Fruit fly (Drosophila melanogaster): ENCODE results near the gene CG3164.
A peak's percentile ranks its signal among the peaks of the same experiment; 100 is the strongest.

The CG3164 gene

DNA sequence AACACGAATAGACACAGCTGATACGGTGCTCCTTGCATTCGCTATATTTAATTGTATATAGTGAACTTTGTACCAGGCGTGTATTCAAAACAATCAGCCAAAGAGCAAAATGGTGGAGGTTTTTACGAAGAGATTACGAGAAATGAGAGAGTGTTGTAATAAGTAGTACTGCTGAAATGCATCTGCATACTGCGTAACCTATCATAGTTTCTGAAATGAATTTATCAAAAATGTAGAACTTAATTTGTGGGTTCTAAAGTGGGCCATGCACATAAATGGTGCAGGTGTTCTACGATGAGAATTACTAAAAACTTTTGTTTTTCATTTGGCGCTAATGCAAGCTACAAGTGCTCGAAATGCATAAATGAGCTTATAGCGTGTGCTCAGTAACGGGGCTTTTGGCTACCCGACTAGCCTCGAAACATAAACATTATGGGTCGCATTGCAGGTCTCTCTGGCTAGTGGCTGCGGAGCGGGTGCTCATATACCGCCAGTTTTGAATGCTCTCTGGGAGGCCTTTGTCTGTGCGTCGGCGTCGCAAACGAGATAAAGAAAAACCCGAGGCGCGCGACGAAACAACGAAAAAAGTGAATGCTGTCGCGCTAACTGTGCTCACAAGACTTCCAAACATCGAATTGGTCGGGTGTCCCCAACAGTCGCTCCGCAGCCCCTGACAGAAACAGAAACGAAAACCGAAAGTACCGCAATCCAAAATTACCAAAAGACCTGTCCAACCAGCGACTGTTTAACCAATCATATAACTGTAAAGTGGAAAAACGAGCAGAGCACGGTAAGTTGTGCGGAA, 1.1 kb upstream of the CG3164 start, which contains the start of gene Gs1 (continued):
- no peak; the same call in 1 of the 2 replicates for TF ChIP-seq GATAe (GFP tag; conservative IDR thresholded peaks at IDR 0.05)
- no peak for TF ChIP-seq Atf-2 (GFP tag; optimal IDR thresholded peaks at IDR 0.05)
- TF ChIP-seq CG12299 (tag; optimal IDR thresholded peaks at IDR 0.05) = peak; percentile 33
- TF ChIP-seq Atf3 (GFP tag; optimal IDR thresholded peaks at IDR 0.05) = no peak
- no peak for TF ChIP-seq zf30C (GFP tag; optimal IDR thresholded peaks at IDR 0.05)
- TF ChIP-seq nau (GFP tag; optimal IDR thresholded peaks at IDR 0.05) = peak; percentile 48
- no peak; the same call in 1 of the 2 replicates for TF ChIP-seq CG31441 (GFP tag; IDR thresholded peaks at IDR 0.05)
- peak; percentile 41 for TF ChIP-seq CrebB (tag; optimal IDR thresholded peaks at IDR 0.05)
- no peak for TF ChIP-seq CG10654 (GFP tag; optimal IDR thresholded peaks at IDR 0.05)
- no peak for TF ChIP-seq CG17912 (GFP tag; optimal IDR thresholded peaks at IDR 0.05)
- TF ChIP-seq tgo (GFP tag; IDR thresholded peaks at IDR 0.05) = no peak; the same call in 2 of the 3 replicates
- no peak for TF ChIP-seq zfh2 (GFP tag; optimal IDR thresholded peaks at IDR 0.05)
- TF ChIP-seq CG11085 (GFP tag; IDR thresholded peaks at IDR 0.05) = no peak
- peak; percentile 52 for TF ChIP-seq Vsx1 (GFP tag; optimal IDR thresholded peaks at IDR 0.05)
- 0 out of 2 replicates have a peak, but pooled peaks have one; percentile 29 for TF ChIP-seq CG14014 (GFP tag; IDR thresholded peaks at IDR 0.05)
- TF ChIP-seq eve (GFP tag; optimal IDR thresholded peaks at IDR 0.05) = peak in 1 of 2 experiments; percentile 87
- peak; percentile 66 for TF ChIP-seq sqz (GFP tag; optimal IDR thresholded peaks at IDR 0.05)
- no peak for TF ChIP-seq Dfd (GFP tag; optimal IDR thresholded peaks at IDR 0.05)
- TF ChIP-seq CG8478 (optimal IDR thresholded peaks at IDR 0.05) = no peak
- peak; percentile 89 for TF ChIP-seq Jarid2 (GFP tag; optimal IDR thresholded peaks at IDR 0.05)
- no peak for TF ChIP-seq CG6272 (GFP tag; IDR thresholded peaks at IDR 0.05)
- peak; percentile 26; the same call in 1 of the 3 replicates for TF ChIP-seq dysf (GFP tag; IDR thresholded peaks at IDR 0.05)
- no peak; the same call in 2 of the 3 replicates for TF ChIP-seq B-H1 (GFP tag; IDR thresholded peaks at IDR 0.05)
- peak; percentile 72 for TF ChIP-seq B-H2 (GFP tag; optimal IDR thresholded peaks at IDR 0.05)
- no peak for TF ChIP-seq CG30431 (GFP tag; optimal IDR thresholded peaks at IDR 0.05)
- no peak for TF ChIP-seq da (GFP tag; optimal IDR thresholded peaks at IDR 0.05)
- TF ChIP-seq tap (tag; optimal IDR thresholded peaks at IDR 0.05) = peak; percentile 11
- 0 out of 2 replicates have a peak, but pooled peaks have one; percentile 12 for TF ChIP-seq CG16779 (GFP tag; IDR thresholded peaks at IDR 0.05)
- no peak for TF ChIP-seq NFAT (GFP tag; IDR thresholded peaks at IDR 0.05)
- TF ChIP-seq Ets65A (GFP tag) = no peak
- no peak for TF ChIP-seq Gsc (GFP tag; IDR thresholded peaks at IDR 0.05)
- no peak for TF ChIP-seq CG13424 (tag; optimal IDR thresholded peaks at IDR 0.05)
- TF ChIP-seq CG6791 (GFP tag; IDR thresholded peaks at IDR 0.05; ENCODE audit: partially characterized antibody) = peak; percentile 57; the same call in 1 of the 3 replicates
- TF ChIP-seq CG11504 (tag; optimal IDR thresholded peaks at IDR 0.05) = peak; percentile 21
- TF ChIP-seq CG11093 (GFP tag; IDR thresholded peaks at IDR 0.05) = no peak
- TF ChIP-seq cas (GFP tag; IDR thresholded peaks at IDR 0.05) = no peak
- TF ChIP-seq Poxn (GFP tag; IDR thresholded peaks at IDR 0.05) = no peak
- peak in 1 of 2 experiments; percentile 21 for TF ChIP-seq Hr51 (GFP tag; optimal IDR thresholded peaks at IDR 0.05)
- TF ChIP-seq Sry-β (GFP tag; optimal IDR thresholded peaks at IDR 0.05) = no peak
- no peak for TF ChIP-seq row (GFP tag; IDR thresholded peaks at IDR 0.05)
- peak; percentile 81 for TF ChIP-seq ci (GFP tag; IDR thresholded peaks at IDR 0.05)
- TF ChIP-seq onecut (GFP tag; IDR thresholded peaks at IDR 0.05) = peak; percentile 23; the same call in 1 of the 2 replicates
- no peak for TF ChIP-seq Aef1 (GFP tag; IDR thresholded peaks at IDR 0.05)
- TF ChIP-seq CG32532 (GFP tag; IDR thresholded peaks at IDR 0.05) = peak; percentile 60; the same call in 1 of the 2 replicates
- TF ChIP-seq CG3163 (GFP tag; optimal IDR thresholded peaks at IDR 0.05) = no peak
- peak; percentile 50 for TF ChIP-seq Fer3 (tag; optimal IDR thresholded peaks at IDR 0.05)
- TF ChIP-seq Awh (GFP tag; IDR thresholded peaks at IDR 0.05) = no peak
- no peak for TF ChIP-seq CG13123 (GFP tag; optimal IDR thresholded peaks at IDR 0.05)
- peak; percentile 33 for TF ChIP-seq dmrt99B (tag; optimal IDR thresholded peaks at IDR 0.05)
- TF ChIP-seq Mrtf (GFP tag; IDR thresholded peaks at IDR 0.05) = no peak

Measured in whole organism, embryonic.